Fruit fly (Drosophila melanogaster) whole organism, embryonic: ENCODE results near the gene Ilp4.

Source experiments
- CG17385 ChIP-seq: fragments of 200-800 bp; sonication (Bioruptor generic); optimal IDR thresholded peaks from 3 replicates; lab custom pipeline; 2018; ENCODE audit warnings: missing biosample characterization, mild to moderate bottlenecking, missing genetic modification characterization
- CG3726 ChIP-seq: fragments of 200-800 bp; sonication (Bioruptor generic); IDR thresholded peaks from 3 replicates; pipeline ENCODE4, ENCODE4 v1.3.6; 2022; ENCODE audit warnings: missing biosample characterization, missing genetic modification characterization
- CG7928 ChIP-seq: fragments of 200-800 bp; sonication (Bioruptor generic); optimal IDR thresholded peaks from 2 replicates; lab custom pipeline; 2017; ENCODE audit warnings: missing biosample characterization, mild to moderate bottlenecking, missing genetic modification characterization
- CG8944 ChIP-seq: fragments of 200-800 bp; sonication (Bioruptor generic); optimal IDR thresholded peaks from 3 replicates; lab custom pipeline; 2016; ENCODE audit warnings: missing biosample characterization, missing genetic modification characterization
- fd64A ChIP-seq: fragments of 200-800 bp; sonication (Bioruptor generic); optimal IDR thresholded peaks from 3 replicates; lab custom pipeline; 2018; ENCODE audit warnings: missing biosample characterization, mild to moderate bottlenecking, missing genetic modification characterization
- tin ChIP-seq: fragments of 200-800 bp; sonication (Bioruptor generic); optimal IDR thresholded peaks from 3 replicates; lab custom pipeline; 2016; ENCODE audit warnings: missing biosample characterization, missing genetic modification characterization

- TF ChIP-seq CG3726 (GFP tag; lab: Robert Waterston, UW) = no peak
- TF ChIP-seq tin (GFP tag; lab: Kevin White, UChicago) = no peak
- TF ChIP-seq CG17385 (GFP tag; lab: Kevin White, UChicago) = no peak
- no peak for TF ChIP-seq fd64A (GFP tag; lab: Kevin White, UChicago)
- no peak for TF ChIP-seq CG8944 (GFP tag; lab: Kevin White, UChicago)
- TF ChIP-seq CG7928 = no peak
These were observed 17.3 kb downstream of the Ilp4 start, which contains the start of gene CG32052 for dm6 chr3L:9786746-9787145.
